Worm (Caenorhabditis elegans): ENCODE results near the gene F28F9.3.

ce11 chrIV:3805219-3805618 is 21.5 kb upstream of the F28F9.3 start, which contains the start of gene fbxc-47:
- no peak for TF ChIP-seq unc-62 (GFP tag; optimal IDR thresholded peaks at IDR 0.05)
- TF ChIP-seq zag-1 (tag; optimal IDR thresholded peaks at IDR 0.05), result no peak
- no peak for TF ChIP-seq aly-2 (tag; optimal IDR thresholded peaks at IDR 0.05)
- TF ChIP-seq fos-1 (tag; optimal IDR thresholded peaks at IDR 0.05), result no peak
- TF ChIP-seq unc-55 (GFP tag; optimal IDR thresholded peaks at IDR 0.05), result no peak
- TF ChIP-seq sma-9 (GFP tag; optimal IDR thresholded peaks at IDR 0.05), result no peak
- no peak for TF ChIP-seq sma-9 (tag; optimal IDR thresholded peaks at IDR 0.05)
- no peak for TF ChIP-seq elt-3 (tag; optimal IDR thresholded peaks at IDR 0.05)
- TF ChIP-seq nhr-23 (tag; optimal IDR thresholded peaks at IDR 0.05), result no peak
- no peak for TF ChIP-seq blmp-1 (tag; optimal IDR thresholded peaks at IDR 0.05; ENCODE audit: insufficient read depth)
- TF ChIP-seq F13H6.1 (tag; optimal IDR thresholded peaks at IDR 0.05), result no peak
- TF ChIP-seq ama-1 (optimal IDR thresholded peaks at IDR 0.05), result no peak
- TF ChIP-seq elt-1 (tag; optimal IDR thresholded peaks at IDR 0.05), result no peak
- no peak for TF ChIP-seq nhr-11 (tag; optimal IDR thresholded peaks at IDR 0.05)
